Worm (Caenorhabditis elegans): ENCODE measurements around the gene Y54F10BM.20.

Y54F10BM.20 gene

ce11 chrIII:2283341-2283847 is 24.7 kb upstream of the Y54F10BM.20 start:
- TF ChIP-seq B0336.3 (GFP tag; IDR thresholded peaks at IDR 0.05) (no peak), mxl-1 (tag; optimal IDR thresholded peaks at IDR 0.05) (no peak), ztf-6 (GFP tag; IDR thresholded peaks at IDR 0.05) (no peak), ekl-4 (GFP tag; IDR thresholded peaks at IDR 0.05) (no peak), ZK185.1 (tag; optimal IDR thresholded peaks at IDR 0.05; ENCODE audit: poor library complexity, severe bottlenecking) (no peak), sea-2 (GFP tag; IDR thresholded peaks at IDR 0.05) (no peak), Y56A3A.18 (GFP tag; IDR thresholded peaks at IDR 0.05) (no peak), snpc-4 (GFP tag; optimal IDR thresholded peaks at IDR 0.05) (no peak), snpc-4 (tag; optimal IDR thresholded peaks at IDR 0.05) (no peak), cebp-2 (GFP tag; IDR thresholded peaks at IDR 0.05) (no peak), atf-7 (tag; optimal IDR thresholded peaks at IDR 0.05) (no peak), K12H6.12 (tag; optimal IDR thresholded peaks at IDR 0.05) (no peak)

ce11 chrIII:2288261-2288660 is 19.8 kb upstream of the Y54F10BM.20 start:
- TF ChIP-seq nfyb-1 (GFP tag; IDR thresholded peaks at IDR 0.05), result no peak
- TF ChIP-seq zfh-2 (GFP tag; conservative IDR thresholded peaks at IDR 0.05), result no peak
- no peak for TF ChIP-seq mcd-1 (GFP tag; IDR thresholded peaks at IDR 0.05)
- no peak for TF ChIP-seq madf-6 (GFP tag; IDR thresholded peaks at IDR 0.05)
- TF ChIP-seq nfya-1 (tag; optimal IDR thresholded peaks at IDR 0.05; ENCODE audit: borderline replicate concordance, insufficient read depth), result no peak
- TF ChIP-seq die-1 (tag; optimal IDR thresholded peaks at IDR 0.05), result no peak
- TF ChIP-seq snpc-1.1 (tag; optimal IDR thresholded peaks at IDR 0.05; ENCODE audit: insufficient read depth), result no peak
- TF ChIP-seq nhr-27 (tag; optimal IDR thresholded peaks at IDR 0.05), result no peak
- TF ChIP-seq nfya-2 (GFP tag; IDR thresholded peaks at IDR 0.05), result no peak
- TF ChIP-seq xnd-1 (tag; optimal IDR thresholded peaks at IDR 0.05), result no peak
- no peak for TF ChIP-seq T26A5.8 (tag; optimal IDR thresholded peaks at IDR 0.05)
- no peak for TF ChIP-seq hmg-20 (GFP tag; IDR thresholded peaks at IDR 0.05)
- TF ChIP-seq ztf-22 (GFP tag; optimal IDR thresholded peaks at IDR 0.05), result no peak
- no peak for TF ChIP-seq ztf-28 (GFP tag; IDR thresholded peaks at IDR 0.05)
- no peak for TF ChIP-seq B0019.2 (GFP tag; conservative IDR thresholded peaks at IDR 0.05)

ce11 chrIII:2290222-2290938 is 17.7 kb upstream of the Y54F10BM.20 start:
- TF ChIP-seq tbp1 (GFP tag; optimal IDR thresholded peaks at IDR 0.05) (peak; percentile 82), rpc-1 (optimal IDR thresholded peaks at IDR 0.05) (peak; percentile 26), rpc-1 (tag; optimal IDR thresholded peaks at IDR 0.05) (peak; percentile 67), B0261.1 (tag; optimal IDR thresholded peaks at IDR 0.05) (peak; percentile 62), lin-26 (GFP tag; IDR thresholded peaks at IDR 0.05) (peak; percentile 65; the same call in 1 of the 2 replicates), mcd-1 (GFP tag; IDR thresholded peaks at IDR 0.05) (0 out of 2 replicates have a peak, but pooled peaks have one; percentile 13), lsl-1 (GFP tag; optimal IDR thresholded peaks at IDR 0.05) (peak; percentile 7), hmg-1.2 (GFP tag; IDR thresholded peaks at IDR 0.05) (peak; percentile 29; the same call in 1 of the 2 replicates)

- TF ChIP-seq Y53F4B.3 (GFP tag; IDR thresholded peaks at IDR 0.05) (no peak), nhr-80 (tag; optimal IDR thresholded peaks at IDR 0.05) (peak; percentile 35), cebp-1 (GFP tag; IDR thresholded peaks at IDR 0.05) (no peak), cebp-1 (tag; optimal IDR thresholded peaks at IDR 0.05) (peak; percentile 22)
Measured at ce11 chrIII:2291139-2291538, 16.9 kb upstream of the Y54F10BM.20 start, which contains the start of gene fbxa-219. Gene fbxa-219 (plus strand): TSS chrIII:2291415.
